Fruit fly (Drosophila melanogaster): ENCODE data around the gene CG3040.

DNA sequence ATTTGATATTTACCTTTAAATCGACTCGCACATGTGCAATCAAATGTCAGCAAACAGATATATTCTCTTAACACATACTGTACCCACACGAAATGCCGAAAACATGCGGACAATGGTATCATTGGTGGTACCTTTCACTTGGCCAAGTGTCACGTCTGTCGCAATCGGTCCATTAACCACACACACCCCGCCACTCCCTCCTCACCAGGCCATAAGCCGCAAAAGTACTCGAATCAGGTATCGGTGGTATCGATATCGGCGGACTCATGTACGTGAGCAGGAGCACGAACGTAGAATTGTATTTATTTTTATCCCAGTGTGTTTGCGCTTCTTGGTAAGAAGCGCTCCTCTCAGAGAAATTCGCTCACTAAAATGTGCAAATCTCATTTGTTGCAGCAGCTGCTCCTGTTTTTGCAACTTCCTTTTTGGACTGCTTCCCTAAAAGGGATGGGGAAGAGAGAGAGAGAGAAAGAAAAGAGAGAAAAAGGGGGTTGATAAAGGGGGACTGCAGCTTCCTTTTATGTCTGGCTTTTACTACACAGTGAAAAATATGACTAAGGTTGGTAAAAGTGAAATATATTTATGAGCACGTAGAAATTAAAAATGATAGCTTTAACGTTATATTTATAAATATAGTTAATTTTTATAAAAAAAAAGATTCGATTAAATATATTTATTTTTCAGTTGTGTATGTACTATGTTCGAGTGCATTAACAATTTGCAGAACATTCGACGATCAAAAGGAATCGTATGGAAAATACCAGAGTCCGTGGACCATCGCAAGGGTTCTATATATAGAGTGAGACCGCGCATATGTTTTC is 10.5 kb upstream of the CG3040 start:
- TF ChIP-seq Sox15 (GFP tag; optimal IDR thresholded peaks at IDR 0.05): no peak
- TF ChIP-seq CG6163 (GFP tag; IDR thresholded peaks at IDR 0.05): peak; percentile 79
- no peak for TF ChIP-seq CG11902 (GFP tag; optimal IDR thresholded peaks at IDR 0.05)
- peak; percentile 63 for TF ChIP-seq CG6808 (GFP tag; optimal IDR thresholded peaks at IDR 0.05)
- no peak for TF ChIP-seq vri (GFP tag; optimal IDR thresholded peaks at IDR 0.05)
- TF ChIP-seq salr (GFP tag; optimal IDR thresholded peaks at IDR 0.05): peak; percentile 29 to 46
- TF ChIP-seq CG8119 (GFP tag; IDR thresholded peaks at IDR 0.05): peak; percentile 74
- TF ChIP-seq spab (GFP tag; optimal IDR thresholded peaks at IDR 0.05): peak; percentile 56
- peak; percentile 51 for TF ChIP-seq OdsH (GFP tag; optimal IDR thresholded peaks at IDR 0.05)
- peak; percentile 87 for TF ChIP-seq Eip78C (GFP tag)
- TF ChIP-seq CG8632 (GFP tag; optimal IDR thresholded peaks at IDR 0.05): peak; percentile 55

Measured in whole organism, prepupa.